Worm (Caenorhabditis elegans): ENCODE results near the gene glr-7.
A peak's percentile ranks its signal among the peaks of the same experiment; 100 is the strongest.

Gene glr-7

ce11 chrX:2419777-2420176, at the start of gene glr-7:
Gene glr-7, minus strand, starts transcription at chrX:2419877.
- no peak for TF ChIP-seq tbx-37 (GFP tag; conservative IDR thresholded peaks at IDR 0.05)
- no peak for TF ChIP-seq scrt-1 (GFP tag; IDR thresholded peaks at IDR 0.05)
- no peak for TF ChIP-seq ets-7 (tag; optimal IDR thresholded peaks at IDR 0.05)
- no peak for TF ChIP-seq ama-1 (optimal IDR thresholded peaks at IDR 0.05)
- TF ChIP-seq hmg-4 (GFP tag; optimal IDR thresholded peaks at IDR 0.05) = no peak
- no peak for TF ChIP-seq B0310.2 (tag; optimal IDR thresholded peaks at IDR 0.05)
- no peak for TF ChIP-seq aly-1 (tag; optimal IDR thresholded peaks at IDR 0.05)
- no peak for TF ChIP-seq tbx-11 (GFP tag; IDR thresholded peaks at IDR 0.05)

ce11 chrX:2464064-2464463, 44.4 kb upstream of the glr-7 start:
- TF ChIP-seq hmg-4 (GFP tag; optimal IDR thresholded peaks at IDR 0.05) (no peak), flt-1 (GFP tag; IDR thresholded peaks at IDR 0.05) (no peak), hnd-1 (tag; optimal IDR thresholded peaks at IDR 0.05) (no peak), sea-1 (GFP tag; conservative IDR thresholded peaks at IDR 0.05) (no peak), scrt-1 (GFP tag; IDR thresholded peaks at IDR 0.05) (no peak), tbx-11 (GFP tag; IDR thresholded peaks at IDR 0.05) (no peak), ama-1 (optimal IDR thresholded peaks at IDR 0.05) (no peak), ceh-13 (GFP tag; optimal IDR thresholded peaks at IDR 0.05) (no peak), aly-1 (tag; optimal IDR thresholded peaks at IDR 0.05) (no peak), B0310.2 (tag; optimal IDR thresholded peaks at IDR 0.05) (no peak), tbx-37 (GFP tag; conservative IDR thresholded peaks at IDR 0.05) (no peak), F13C5.2 (tag; optimal IDR thresholded peaks at IDR 0.05) (no peak), tra-4 (tag; optimal IDR thresholded peaks at IDR 0.05) (no peak), hmbx-1 (tag; optimal IDR thresholded peaks at IDR 0.05) (no peak), ets-7 (tag; optimal IDR thresholded peaks at IDR 0.05) (no peak), ceh-36 (tag; optimal IDR thresholded peaks at IDR 0.05) (no peak), pes-1 (GFP tag; IDR thresholded peaks at IDR 0.05) (no peak)

ce11 chrX:2461742-2462141, 42.1 kb upstream of the glr-7 start:
- TF ChIP-seq pes-1 (GFP tag; IDR thresholded peaks at IDR 0.05) = no peak
- TF ChIP-seq hmbx-1 (tag; optimal IDR thresholded peaks at IDR 0.05) = no peak
- no peak for TF ChIP-seq ets-7 (tag; optimal IDR thresholded peaks at IDR 0.05)
- TF ChIP-seq flt-1 (GFP tag; IDR thresholded peaks at IDR 0.05) = no peak
- no peak for TF ChIP-seq hmg-4 (GFP tag; optimal IDR thresholded peaks at IDR 0.05)
- no peak for TF ChIP-seq ceh-13 (GFP tag; optimal IDR thresholded peaks at IDR 0.05)
- no peak for TF ChIP-seq B0310.2 (tag; optimal IDR thresholded peaks at IDR 0.05)
- no peak for TF ChIP-seq sea-1 (GFP tag; conservative IDR thresholded peaks at IDR 0.05)
- no peak for TF ChIP-seq hnd-1 (tag; optimal IDR thresholded peaks at IDR 0.05)
- no peak for TF ChIP-seq scrt-1 (GFP tag; IDR thresholded peaks at IDR 0.05)
- TF ChIP-seq F13C5.2 (tag; optimal IDR thresholded peaks at IDR 0.05) = no peak
- TF ChIP-seq aly-1 (tag; optimal IDR thresholded peaks at IDR 0.05) = no peak

ce11 chrX:2459793-2460192, 40.1 kb upstream of the glr-7 start, which contains the start of gene fox-1:
Gene fox-1, minus strand, starts transcription at chrX:2459893.
- TF ChIP-seq aly-1 (tag; optimal IDR thresholded peaks at IDR 0.05) (no peak), tra-4 (tag; optimal IDR thresholded peaks at IDR 0.05) (no peak), ama-1 (optimal IDR thresholded peaks at IDR 0.05) (no peak), sea-1 (GFP tag; conservative IDR thresholded peaks at IDR 0.05) (no peak), hnd-1 (tag; optimal IDR thresholded peaks at IDR 0.05) (no peak), tbx-37 (GFP tag; conservative IDR thresholded peaks at IDR 0.05) (no peak), ceh-36 (tag; optimal IDR thresholded peaks at IDR 0.05) (no peak), ceh-13 (GFP tag; optimal IDR thresholded peaks at IDR 0.05) (no peak), hmbx-1 (tag; optimal IDR thresholded peaks at IDR 0.05) (no peak), B0310.2 (tag; optimal IDR thresholded peaks at IDR 0.05) (no peak), F13C5.2 (tag; optimal IDR thresholded peaks at IDR 0.05) (no peak), scrt-1 (GFP tag; IDR thresholded peaks at IDR 0.05) (no peak), pes-1 (GFP tag; IDR thresholded peaks at IDR 0.05) (no peak), tbx-11 (GFP tag; IDR thresholded peaks at IDR 0.05) (no peak)

ce11 chrX:2457461-2457860, 37.8 kb upstream of the glr-7 start:
- TF ChIP-seq tbx-37 (GFP tag; conservative IDR thresholded peaks at IDR 0.05) (no peak), hmg-4 (GFP tag; optimal IDR thresholded peaks at IDR 0.05) (no peak), scrt-1 (GFP tag; IDR thresholded peaks at IDR 0.05) (no peak), ets-7 (tag; optimal IDR thresholded peaks at IDR 0.05) (no peak), ceh-13 (GFP tag; optimal IDR thresholded peaks at IDR 0.05) (no peak), hmbx-1 (tag; optimal IDR thresholded peaks at IDR 0.05) (no peak), ama-1 (optimal IDR thresholded peaks at IDR 0.05) (no peak), aly-1 (tag; optimal IDR thresholded peaks at IDR 0.05) (no peak), hnd-1 (tag; optimal IDR thresholded peaks at IDR 0.05) (no peak), tbx-11 (GFP tag; IDR thresholded peaks at IDR 0.05) (no peak), sea-1 (GFP tag; conservative IDR thresholded peaks at IDR 0.05) (no peak), B0310.2 (tag; optimal IDR thresholded peaks at IDR 0.05) (no peak), tra-4 (tag; optimal IDR thresholded peaks at IDR 0.05) (no peak), flt-1 (GFP tag; IDR thresholded peaks at IDR 0.05) (no peak), pes-1 (GFP tag; IDR thresholded peaks at IDR 0.05) (no peak), ceh-36 (tag; optimal IDR thresholded peaks at IDR 0.05) (no peak), F13C5.2 (tag; optimal IDR thresholded peaks at IDR 0.05) (no peak)

ce11 chrX:2456141-2456540, 36.5 kb upstream of the glr-7 start:
- TF ChIP-seq sea-1 (GFP tag; conservative IDR thresholded peaks at IDR 0.05) = no peak
- no peak for TF ChIP-seq ceh-36 (tag; optimal IDR thresholded peaks at IDR 0.05)
- TF ChIP-seq ama-1 (optimal IDR thresholded peaks at IDR 0.05) = no peak
- TF ChIP-seq tra-4 (tag; optimal IDR thresholded peaks at IDR 0.05) = no peak
- no peak for TF ChIP-seq ets-7 (tag; optimal IDR thresholded peaks at IDR 0.05)
- TF ChIP-seq aly-1 (tag; optimal IDR thresholded peaks at IDR 0.05) = no peak
- TF ChIP-seq scrt-1 (GFP tag; IDR thresholded peaks at IDR 0.05) = no peak

ce11 chrX:2454914-2455313, 35.2 kb upstream of the glr-7 start:
- TF ChIP-seq tbx-11 (GFP tag; IDR thresholded peaks at IDR 0.05) = no peak
- TF ChIP-seq scrt-1 (GFP tag; IDR thresholded peaks at IDR 0.05) = no peak
- TF ChIP-seq pes-1 (GFP tag; IDR thresholded peaks at IDR 0.05) = no peak

ce11 chrX:2452716-2453115, 33.0 kb upstream of the glr-7 start:
- no peak for TF ChIP-seq tbx-11 (GFP tag; IDR thresholded peaks at IDR 0.05)
- TF ChIP-seq tbx-37 (GFP tag; conservative IDR thresholded peaks at IDR 0.05) = no peak
- no peak for TF ChIP-seq tra-4 (tag; optimal IDR thresholded peaks at IDR 0.05)
- TF ChIP-seq aly-1 (tag; optimal IDR thresholded peaks at IDR 0.05) = no peak
- 0 out of 2 replicates have a peak, but pooled peaks have one; percentile 43 for TF ChIP-seq pes-1 (GFP tag; IDR thresholded peaks at IDR 0.05)
- no peak for TF ChIP-seq hmbx-1 (tag; optimal IDR thresholded peaks at IDR 0.05)
- TF ChIP-seq B0310.2 (tag; optimal IDR thresholded peaks at IDR 0.05) = no peak
- TF ChIP-seq hmg-4 (GFP tag; optimal IDR thresholded peaks at IDR 0.05) = peak; percentile 63
